Fruit fly (Drosophila melanogaster) whole organism, embryonic: ENCODE data around the gene CalpB.
A peak's percentile ranks its signal among the peaks of the same experiment; 100 is the strongest.

Experiments
- ATbp ChIP-seq: fragments of 200-800 bp; sonication (Bioruptor generic); optimal IDR thresholded peaks from 2 replicates; lab custom pipeline; 2017; ENCODE audit warnings: missing biosample characterization, mild to moderate bottlenecking, missing genetic modification characterization, missing genetic modification reagents
- Atf-2 ChIP-seq: fragments of 200-800 bp; sonication (Bioruptor generic); optimal IDR thresholded peaks from 2 replicates; lab custom pipeline; 2016; ENCODE audit warnings: missing biosample characterization, missing genetic modification characterization
- CG10209 ChIP-seq: fragments of 200-800 bp; sonication (Bioruptor generic); optimal IDR thresholded peaks from 3 replicates; lab custom pipeline; 2017; ENCODE audit warnings: missing biosample characterization, mild to moderate bottlenecking, missing genetic modification characterization, missing genetic modification reagents
- CG10274 ChIP-seq: fragments of 200-800 bp; sonication (Bioruptor generic); optimal IDR thresholded peaks from 3 replicates; lab custom pipeline; 2017; ENCODE audit warnings: missing biosample characterization, mild to moderate bottlenecking, missing genetic modification characterization
- CG10543 ChIP-seq: fragments of 200-800 bp; sonication (Bioruptor generic); optimal IDR thresholded peaks from 3 replicates; lab custom pipeline; 2017; ENCODE audit warnings: missing biosample characterization, mild to moderate bottlenecking, missing genetic modification characterization, moderate library complexity
- CG10959 ChIP-seq: fragments of 200-800 bp; sonication (Bioruptor generic); IDR thresholded peaks from 2 replicates; pipeline ENCODE4 v1.3.6; 2022; ENCODE audit warnings: missing biosample characterization, missing genetic modification characterization
- CG11093 ChIP-seq: fragments of 200-800 bp; sonication (Bioruptor generic); IDR thresholded peaks from 3 replicates; pipeline ENCODE4 v1.3.6; 2022; ENCODE audit warnings: missing biosample characterization, missing genetic modification characterization
- CG14441 ChIP-seq: fragments of 200-800 bp; sonication (Bioruptor generic); IDR thresholded peaks from 2 replicates; pipeline ENCODE4 v1.3.6; 2022; ENCODE audit warnings: missing biosample characterization, missing genetic modification characterization
- CG15479 ChIP-seq: fragments of 200-800 bp; sonication (Bioruptor generic); optimal IDR thresholded peaks from 3 replicates; lab custom pipeline; 2019; ENCODE audit warnings: missing biosample characterization, mild to moderate bottlenecking, missing genetic modification characterization, moderate library complexity
- CG15696 ChIP-seq: fragments of 200-800 bp; sonication (Bioruptor generic); optimal IDR thresholded peaks from 2 replicates; lab custom pipeline; 2019; ENCODE audit warnings: missing biosample characterization, mild to moderate bottlenecking, missing genetic modification characterization, moderate library complexity
- CG1792 ChIP-seq: fragments of 200-800 bp; sonication (Bioruptor generic); optimal IDR thresholded peaks from 2 replicates; lab custom pipeline; 2016; ENCODE audit warnings: missing biosample characterization, missing genetic modification characterization
- CG18599 ChIP-seq: fragments of 200-800 bp; sonication (Bioruptor generic); optimal IDR thresholded peaks from 3 replicates; lab custom pipeline; 2017; ENCODE audit warnings: missing biosample characterization, missing genetic modification characterization, mild to moderate bottlenecking, moderate library complexity, missing genetic modification reagents
- CG18619 ChIP-seq: fragments of 200-800 bp; sonication (Bioruptor generic); optimal IDR thresholded peaks from 3 replicates; lab custom pipeline; 2017; ENCODE audit warnings: missing biosample characterization, mild to moderate bottlenecking, missing genetic modification characterization
- CG2875 ChIP-seq: fragments of 200-800 bp; sonication (Bioruptor generic); optimal IDR thresholded peaks from 2 replicates; lab custom pipeline; 2017; ENCODE audit warnings: missing biosample characterization, mild to moderate bottlenecking, missing genetic modification characterization, missing genetic modification reagents
- CG30020 ChIP-seq: fragments of 200-800 bp; optimal IDR thresholded peaks from 2 replicates; lab custom pipeline; 2019; ENCODE audit warnings: missing biosample characterization, mild to moderate bottlenecking, missing genetic modification characterization, moderate library complexity
- CG31224 ChIP-seq: fragments of 200-800 bp; sonication (Bioruptor generic); IDR thresholded peaks from 2 replicates; pipeline ENCODE4 v1.3.6; 2022; ENCODE audit warnings: missing biosample characterization, missing genetic modification characterization
- CG3407 ChIP-seq: fragments of 200-800 bp; sonication (Bioruptor generic); optimal IDR thresholded peaks from 2 replicates; lab custom pipeline; 2018; ENCODE audit warnings: missing biosample characterization, mild to moderate bottlenecking, missing genetic modification characterization
- CG3726 ChIP-seq: fragments of 200-800 bp; sonication (Bioruptor generic); IDR thresholded peaks from 3 replicates; pipeline ENCODE4, ENCODE4 v1.3.6; 2022; ENCODE audit warnings: missing biosample characterization, missing genetic modification characterization
- CG4282 ChIP-seq: fragments of 200-800 bp; sonication (Bioruptor generic); optimal IDR thresholded peaks from 2 replicates; lab custom pipeline; 2016; ENCODE audit warnings: missing biosample characterization, missing genetic modification characterization
- CG4328 ChIP-seq: fragments of 200-800 bp; sonication (Bioruptor generic); optimal IDR thresholded peaks from 3 replicates; lab custom pipeline; 2017; ENCODE audit warnings: missing biosample characterization, missing genetic modification reagents, missing genetic modification characterization
- CG4424 ChIP-seq: fragments of 200-800 bp; sonication (Bioruptor generic); optimal IDR thresholded peaks from 3 replicates; lab custom pipeline; 2016; ENCODE audit warnings: missing biosample characterization, missing genetic modification characterization
- CG8089 ChIP-seq: fragments of 200-800 bp; sonication (Bioruptor generic); optimal IDR thresholded peaks from 3 replicates; lab custom pipeline; 2016; ENCODE audit warnings: missing biosample characterization, missing genetic modification characterization
- CG9437 ChIP-seq: fragments of 200-800 bp; sonication (Bioruptor generic); optimal IDR thresholded peaks from 2 replicates; lab custom pipeline; 2018; ENCODE audit warnings: missing biosample characterization, mild to moderate bottlenecking, missing genetic modification characterization
- D19A ChIP-seq: fragments of 200-800 bp; optimal IDR thresholded peaks from 3 replicates; lab custom pipeline; 2019; ENCODE audit warnings: missing biosample characterization, mild to moderate bottlenecking, missing genetic modification characterization, moderate library complexity
- Dad ChIP-seq: fragments of 200-800 bp; sonication (Bioruptor generic); optimal IDR thresholded peaks from 3 replicates; lab custom pipeline; 2016; ENCODE audit warnings: missing biosample characterization, missing genetic modification characterization
- Deaf1 ChIP-seq: fragments of 200-800 bp; optimal IDR thresholded peaks from 3 replicates; lab custom pipeline; 2019; ENCODE audit warnings: missing biosample characterization, mild to moderate bottlenecking, missing genetic modification characterization, moderate library complexity
- Dll ChIP-seq: fragments of 200-800 bp; sonication (Bioruptor generic); IDR thresholded peaks from 4 replicates; pipeline ENCODE4 v1.3.6; 2022; ENCODE audit warnings: missing biosample characterization, missing genetic modification characterization; ENCODE audit not compliant: partially characterized antibody
- Eip74EF ChIP-seq, 2 experiments: fragments of 200-800 bp in 1 of 2; fragments of >200 bp in 1 of 2; sonication (Bioruptor generic) in 1 of 2; optimal IDR thresholded peaks; 2 replicates each; lab custom pipeline; 2017 to 2019; ENCODE audit warnings: missing biosample characterization in 2 of 2, missing genetic modification characterization in 2 of 2, mild to moderate bottlenecking in 1 of 2, moderate library complexity in 1 of 2
- Ets97D ChIP-seq: fragments of 200-800 bp; sonication (Bioruptor generic); optimal IDR thresholded peaks from 3 replicates; lab custom pipeline; 2016; ENCODE audit warnings: missing biosample characterization, missing genetic modification characterization
- Neu2 ChIP-seq: fragments of 200-800 bp; sonication (Bioruptor generic); optimal IDR thresholded peaks from 3 replicates; lab custom pipeline; 2016; ENCODE audit warnings: missing biosample characterization, missing genetic modification characterization, borderline replicate concordance
- Oli ChIP-seq: fragments of 200-800 bp; sonication (Bioruptor generic); optimal IDR thresholded peaks from 2 replicates; lab custom pipeline; 2018; ENCODE audit warnings: missing biosample characterization, mild to moderate bottlenecking, missing genetic modification characterization, moderate library complexity
- Rx ChIP-seq: fragments of 200-800 bp; sonication (Bioruptor generic); IDR thresholded peaks from 2 replicates; pipeline ENCODE4 v1.3.6; 2022; ENCODE audit warnings: missing biosample characterization, missing genetic modification characterization
- Trl ChIP-seq, 3 experiments: fragments of >200 bp in 2 of 3; fragments of 200-800 bp in 1 of 3; sonication (Bioruptor generic) in 1 of 3; optimal IDR thresholded peaks; 2 replicates in 1 of 3; 3 replicates in 2 of 3; lab custom pipeline; 2016 to 2017; ENCODE audit warnings: missing biosample characterization in 1 of 3, missing genetic modification characterization in 1 of 3
- Xrp1 ChIP-seq: fragments of 200-800 bp; sonication (Bioruptor generic); IDR thresholded peaks from 2 replicates; pipeline ENCODE4 v1.3.6; 2022; ENCODE audit warnings: missing biosample characterization, missing genetic modification characterization
- ac ChIP-seq: fragments of 200-800 bp; sonication (Bioruptor generic); optimal IDR thresholded peaks from 3 replicates; lab custom pipeline; 2017; ENCODE audit warnings: missing biosample characterization, mild to moderate bottlenecking, missing genetic modification characterization
- bigmax ChIP-seq: fragments of 200-800 bp; sonication (Bioruptor generic); optimal IDR thresholded peaks from 2 replicates; lab custom pipeline; 2018; ENCODE audit warnings: missing biosample characterization, mild to moderate bottlenecking, missing genetic modification characterization
- grau ChIP-seq: fragments of 200-800 bp; optimal IDR thresholded peaks from 3 replicates; lab custom pipeline; 2019; ENCODE audit warnings: missing biosample characterization, mild to moderate bottlenecking, missing genetic modification characterization, moderate library complexity
- hth ChIP-seq: fragments of >200 bp; optimal IDR thresholded peaks from 2 replicates; lab custom pipeline; 2017; ENCODE audit warnings: inconsistent platforms
- inv ChIP-seq: fragments of 200-800 bp; sonication (Bioruptor generic); IDR thresholded peaks from 2 replicates; pipeline ENCODE4 v1.3.6; 2022; ENCODE audit warnings: missing biosample characterization, missing genetic modification characterization; ENCODE audit not compliant: partially characterized antibody
- lilli ChIP-seq: fragments of 200-800 bp; sonication (Bioruptor generic); optimal IDR thresholded peaks from 3 replicates; lab custom pipeline; 2016; ENCODE audit warnings: missing biosample characterization, missing genetic modification characterization
- otp ChIP-seq: fragments of 200-800 bp; sonication (Bioruptor generic); IDR thresholded peaks from 3 replicates; pipeline ENCODE4, ENCODE4 v1.3.6; 2022; ENCODE audit warnings: missing biosample characterization, missing genetic modification characterization
- peb ChIP-seq: fragments of 200-800 bp; sonication (Bioruptor generic); IDR thresholded peaks from 2 replicates; pipeline ENCODE4 v1.3.6; 2022; ENCODE audit warnings: missing biosample characterization, missing genetic modification characterization
- pros ChIP-seq: fragments of 200-800 bp; sonication (Bioruptor generic); optimal IDR thresholded peaks from 3 replicates; lab custom pipeline; 2019; ENCODE audit warnings: missing biosample characterization, mild to moderate bottlenecking, missing genetic modification characterization, moderate library complexity
- sisA ChIP-seq: fragments of 200-800 bp; sonication (Bioruptor generic); IDR thresholded peaks from 2 replicates; pipeline ENCODE4 v1.3.6; 2022; ENCODE audit warnings: missing biosample characterization, missing genetic modification characterization
- slbo ChIP-seq: fragments of 200-800 bp; sonication (Bioruptor generic); IDR thresholded peaks from 2 replicates; pipeline ENCODE4 v1.3.6; 2022; ENCODE audit warnings: missing biosample characterization, missing genetic modification characterization
- stc ChIP-seq: fragments of 200-800 bp; sonication (Bioruptor generic); IDR thresholded peaks from 2 replicates; pipeline ENCODE4 v1.3.6; 2022; ENCODE audit warnings: missing biosample characterization, missing genetic modification characterization
- tio ChIP-seq: fragments of 200-800 bp; sonication (Bioruptor generic); optimal IDR thresholded peaks from 2 replicates; lab custom pipeline; 2017; ENCODE audit warnings: missing biosample characterization, missing genetic modification characterization, inconsistent platforms
- tup ChIP-seq: fragments of 200-800 bp; sonication (Bioruptor generic); optimal IDR thresholded peaks from 2 replicates; lab custom pipeline; 2016; ENCODE audit warnings: missing biosample characterization, mild to moderate bottlenecking, missing genetic modification characterization, moderate library complexity
- vfl ChIP-seq: fragments of 200-800 bp; sonication (Bioruptor generic); optimal IDR thresholded peaks from 2 replicates; lab custom pipeline; 2016; ENCODE audit warnings: missing biosample characterization, missing genetic modification characterization

Gene CalpB

DNA sequence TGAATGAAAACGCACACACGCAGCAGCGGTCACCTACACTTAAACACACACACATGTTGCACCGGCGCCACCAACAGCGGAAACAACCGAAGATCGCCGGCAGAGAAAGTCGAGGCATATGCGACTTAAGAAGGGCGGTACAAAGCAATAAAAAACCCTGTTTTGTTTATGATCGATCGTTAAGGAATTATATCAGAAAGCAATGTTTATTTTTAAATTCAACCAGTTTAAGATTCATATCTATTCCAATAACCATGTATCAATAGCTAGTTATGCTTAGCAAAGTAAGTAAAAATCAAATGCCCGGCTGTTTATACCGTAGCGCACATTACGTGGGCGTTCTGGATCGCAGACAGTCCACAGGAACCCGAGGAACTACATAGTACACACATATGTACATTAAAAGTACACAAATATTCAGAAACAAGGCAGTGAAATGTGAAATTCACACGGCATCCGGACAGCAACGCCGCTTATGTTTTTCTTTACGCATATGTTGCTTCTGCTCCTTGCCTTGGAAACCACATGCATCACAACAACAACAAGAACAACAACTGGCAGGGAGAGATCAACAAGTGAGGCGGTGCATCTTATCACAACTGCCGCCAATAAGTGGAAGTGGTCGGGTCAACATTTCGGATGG, 32.7 kb upstream of the CalpB start (continued):
- TF ChIP-seq CG10543 (GFP tag; lab: Kevin White, UChicago) = peak; percentile 89
- peak; percentile 99 for TF ChIP-seq CG15696 (tag; lab: Kevin White, UChicago)
- peak; percentile 98 for TF ChIP-seq CG10959 (GFP tag; lab: Robert Waterston, UW)
- TF ChIP-seq Trl (optimal IDR thresholded peaks at IDR 0.05; lab: Kevin White, UChicago) = no peak
- TF ChIP-seq Trl (GFP tag; optimal IDR thresholded peaks at IDR 0.05; lab: Kevin White, UChicago) = peak; percentile 98
- TF ChIP-seq CG10209 (GFP tag; lab: Kevin White, UChicago) = peak; percentile 96
- peak; percentile 97 for TF ChIP-seq Atf-2 (GFP tag; lab: Kevin White, UChicago)
- TF ChIP-seq Neu2 = peak; percentile 97
- peak; percentile 86 for TF ChIP-seq CG9437 (GFP tag; lab: Kevin White, UChicago)
- peak; percentile 83 for TF ChIP-seq Deaf1 (tag; lab: Kevin White, UChicago)
- peak; percentile 97 for TF ChIP-seq CG2875
- peak; percentile 97 for TF ChIP-seq Oli
- peak; percentile 100 for TF ChIP-seq CG10274 (GFP tag; lab: Kevin White, UChicago)
- TF ChIP-seq CG30020 (tag; lab: Kevin White, UChicago) = peak; percentile 77
- TF ChIP-seq Xrp1 (GFP tag; lab: Robert Waterston, UW) = peak; percentile 99
- peak; percentile 81 for TF ChIP-seq CG4282 (GFP tag; lab: Kevin White, UChicago)
- peak; percentile 94 for TF ChIP-seq grau (tag; lab: Kevin White, UChicago)
- TF ChIP-seq stc (GFP tag; lab: Robert Waterston, UW) = peak; percentile 97
- peak; percentile 98 for TF ChIP-seq otp (GFP tag; lab: Robert Waterston, UW)
- peak; percentile 97 for TF ChIP-seq CG11093
- peak; percentile 96 for TF ChIP-seq lilli
- peak; percentile 95 for TF ChIP-seq CG14441
- TF ChIP-seq Ets97D (GFP tag; lab: Kevin White, UChicago) = peak; percentile 88
- peak; percentile 96 for TF ChIP-seq Rx (GFP tag; lab: Robert Waterston, UW)
- peak; percentile 97 for TF ChIP-seq CG1792 (GFP tag; lab: Kevin White, UChicago)
- TF ChIP-seq CG18619 (GFP tag; lab: Kevin White, UChicago) = peak; percentile 92
- TF ChIP-seq CG31224 = peak; percentile 89
- TF ChIP-seq CG18599 (GFP tag; lab: Kevin White, UChicago) = peak; percentile 96
- no peak for TF ChIP-seq hth (lab: Kevin White, UChicago)
- TF ChIP-seq CG8089 = peak; percentile 97
- TF ChIP-seq CG15479 (GFP tag; lab: Kevin White, UChicago) = peak; percentile 98
- peak; percentile 95 for TF ChIP-seq ac (GFP tag; lab: Kevin White, UChicago)
- TF ChIP-seq D19A (tag; lab: Kevin White, UChicago) = peak; percentile 96
- peak; percentile 96 for TF ChIP-seq CG3407 (GFP tag; lab: Kevin White, UChicago)
- TF ChIP-seq inv (GFP tag; lab: Robert Waterston, UW) = no peak
- peak; percentile 59 for TF ChIP-seq bigmax (GFP tag; lab: Kevin White, UChicago)
- TF ChIP-seq tio (GFP tag; lab: Kevin White, UChicago) = peak; percentile 96
- TF ChIP-seq vfl (GFP tag; lab: Kevin White, UChicago) = peak; percentile 89
- peak; percentile 91 for TF ChIP-seq tup
- peak; percentile 99 for TF ChIP-seq CG4424 (GFP tag; lab: Kevin White, UChicago)
- TF ChIP-seq pros (GFP tag; lab: Kevin White, UChicago) = peak; percentile 87
- peak; percentile 97 for TF ChIP-seq peb (GFP tag; lab: Robert Waterston, UW)
- TF ChIP-seq Dad (GFP tag; lab: Kevin White, UChicago) = peak; percentile 97
- TF ChIP-seq ATbp (GFP tag; lab: Kevin White, UChicago) = peak; percentile 98
- TF ChIP-seq sisA (GFP tag; lab: Robert Waterston, UW) = peak; percentile 96
- peak; percentile 97 for TF ChIP-seq CG3726 (GFP tag; lab: Robert Waterston, UW)
- no peak for TF ChIP-seq Dll
- peak; percentile 94 for TF ChIP-seq slbo (GFP tag; lab: Robert Waterston, UW)
- TF ChIP-seq CG4328 (GFP tag; lab: Kevin White, UChicago) = peak; percentile 94
- TF ChIP-seq Eip74EF (GFP tag; optimal IDR thresholded peaks at IDR 0.05; lab: Kevin White, UChicago) = peak in 1 of 2 experiments; percentile 96
